Fruit fly (Drosophila melanogaster) whole organism, embryonic: ENCODE results near the gene p-cup.

Source experiments
- Ada2b ChIP-seq: fragments of 200-800 bp; sonication (Bioruptor generic); IDR thresholded peaks from 2 replicates; pipeline ENCODE4 v1.3.6; 2022; ENCODE audit warnings: missing biosample characterization, missing genetic modification characterization
- Awh ChIP-seq: fragments of 200-800 bp; sonication (Bioruptor generic); IDR thresholded peaks from 2 replicates; pipeline ENCODE4, ENCODE4 v1.3.6; 2022; ENCODE audit warnings: missing biosample characterization, missing genetic modification characterization
- CG10147 ChIP-seq: fragments of 200-800 bp; sonication (Bioruptor generic); optimal IDR thresholded peaks from 2 replicates; lab custom pipeline; 2019; ENCODE audit warnings: missing biosample characterization, mild to moderate bottlenecking, missing genetic modification characterization, moderate library complexity
- CG11504 ChIP-seq: fragments of 200-800 bp; sonication (Bioruptor generic); optimal IDR thresholded peaks from 3 replicates; lab custom pipeline; 2019; ENCODE audit warnings: missing biosample characterization, mild to moderate bottlenecking, missing genetic modification characterization, moderate library complexity
- CG12104 ChIP-seq: fragments of 200-800 bp; sonication (Bioruptor generic); optimal IDR thresholded peaks from 3 replicates; lab custom pipeline; 2016; ENCODE audit warnings: missing biosample characterization, missing genetic modification characterization
- CG14710 ChIP-seq: fragments of 200-800 bp; sonication (Bioruptor generic); optimal IDR thresholded peaks from 3 replicates; lab custom pipeline; 2019; ENCODE audit warnings: missing biosample characterization, mild to moderate bottlenecking, missing genetic modification characterization, moderate library complexity
- CG1792 ChIP-seq: fragments of 200-800 bp; sonication (Bioruptor generic); optimal IDR thresholded peaks from 2 replicates; lab custom pipeline; 2016; ENCODE audit warnings: missing biosample characterization, missing genetic modification characterization
- CG18619 ChIP-seq: fragments of 200-800 bp; sonication (Bioruptor generic); optimal IDR thresholded peaks from 3 replicates; lab custom pipeline; 2017; ENCODE audit warnings: missing biosample characterization, mild to moderate bottlenecking, missing genetic modification characterization
- CG18764 ChIP-seq: fragments of 200-800 bp; sonication (Bioruptor generic); optimal IDR thresholded peaks from 3 replicates; lab custom pipeline; 2016; ENCODE audit warnings: missing biosample characterization, missing genetic modification characterization
- CG2120 ChIP-seq: fragments of 200-800 bp; sonication (Bioruptor generic); optimal IDR thresholded peaks from 3 replicates; lab custom pipeline; 2016; ENCODE audit warnings: missing biosample characterization, missing genetic modification characterization
- CG2889 ChIP-seq: fragments of 200-800 bp; sonication (Bioruptor generic); IDR thresholded peaks from 3 replicates; pipeline ENCODE4 v1.3.6; 2022; ENCODE audit warnings: missing biosample characterization, missing genetic modification characterization
- CG30020 ChIP-seq: fragments of 200-800 bp; optimal IDR thresholded peaks from 2 replicates; lab custom pipeline; 2019; ENCODE audit warnings: missing biosample characterization, mild to moderate bottlenecking, missing genetic modification characterization, moderate library complexity
- CG31224 ChIP-seq: fragments of 200-800 bp; sonication (Bioruptor generic); IDR thresholded peaks from 2 replicates; pipeline ENCODE4 v1.3.6; 2022; ENCODE audit warnings: missing biosample characterization, missing genetic modification characterization
- CG4404 ChIP-seq: fragments of 200-800 bp; sonication (Bioruptor generic); IDR thresholded peaks from 2 replicates; pipeline ENCODE4 v1.3.6; 2022; ENCODE audit warnings: missing biosample characterization, missing genetic modification characterization
- CG6175 ChIP-seq: fragments of 200-800 bp; sonication (Bioruptor generic); IDR thresholded peaks from 3 replicates; pipeline ENCODE4 v1.3.6; 2022; ENCODE audit warnings: missing biosample characterization, missing genetic modification characterization
- CG7372 ChIP-seq: fragments of 200-800 bp; sonication (Bioruptor generic); IDR thresholded peaks from 2 replicates; pipeline ENCODE4 v1.3.6; 2022; ENCODE audit warnings: missing biosample characterization, missing genetic modification characterization
- CG8290 ChIP-seq, 3 experiments: fragments of 200-800 bp; sonication (Bioruptor generic); optimal IDR thresholded peaks; 2 replicates each; lab custom pipeline; 2016 to 2019; ENCODE audit warnings: missing biosample characterization in 3 of 3, missing genetic modification characterization in 3 of 3, mild to moderate bottlenecking in 2 of 3, moderate library complexity in 1 of 3
- CG9876 ChIP-seq: fragments of 200-800 bp; sonication (Bioruptor generic); optimal IDR thresholded peaks from 2 replicates; lab custom pipeline; 2016; ENCODE audit warnings: missing biosample characterization, missing genetic modification characterization
- CG9932 ChIP-seq: fragments of 200-800 bp; sonication (Bioruptor generic); IDR thresholded peaks from 2 replicates; pipeline ENCODE4 v1.3.6; 2022; ENCODE audit warnings: missing biosample characterization, missing genetic modification characterization
- D19B ChIP-seq: fragments of 200-800 bp; sonication (Bioruptor generic); optimal IDR thresholded peaks from 2 replicates; lab custom pipeline; 2017; ENCODE audit warnings: missing biosample characterization, mild to moderate bottlenecking, missing genetic modification characterization
- Drgx ChIP-seq: fragments of 200-800 bp; sonication (Bioruptor generic); IDR thresholded peaks from 2 replicates; pipeline ENCODE4 v1.3.6; 2022; ENCODE audit warnings: missing biosample characterization, missing genetic modification characterization
- Hey ChIP-seq: fragments of 200-800 bp; sonication (Bioruptor generic); optimal IDR thresholded peaks from 3 replicates; lab custom pipeline; 2018; ENCODE audit warnings: missing biosample characterization, mild to moderate bottlenecking, missing genetic modification characterization
- Hr78 ChIP-seq, 2 experiments: fragments of 200-800 bp in 1 of 2; fragments of >200 bp in 1 of 2; sonication (Bioruptor generic) in 1 of 2; optimal IDR thresholded peaks; 2 replicates each; lab custom pipeline; 2017 to 2019; ENCODE audit warnings: missing biosample characterization in 2 of 2, missing genetic modification characterization in 2 of 2, mild to moderate bottlenecking in 1 of 2, moderate library complexity in 1 of 2
- NC2α ChIP-seq: fragments of 200-800 bp; sonication (Bioruptor generic); optimal IDR thresholded peaks from 2 replicates; lab custom pipeline; 2016; ENCODE audit warnings: missing biosample characterization, missing genetic modification characterization
- Opbp ChIP-seq: fragments of 200-800 bp; sonication (Bioruptor generic); IDR thresholded peaks from 3 replicates; pipeline ENCODE4 v1.3.6; 2022; ENCODE audit warnings: missing biosample characterization, missing genetic modification characterization; ENCODE audit not compliant: partially characterized antibody
- Side ChIP-seq: fragments of 200-800 bp; sonication (Bioruptor generic); optimal IDR thresholded peaks from 2 replicates; lab custom pipeline; 2016; ENCODE audit warnings: missing biosample characterization, missing genetic modification characterization
- cad ChIP-seq: fragments of >200 bp; optimal IDR thresholded peaks from 2 replicates; lab custom pipeline; 2017; ENCODE audit warnings: missing biosample characterization, missing genetic modification characterization
- chm ChIP-seq: fragments of 200-800 bp; sonication (Bioruptor generic); IDR thresholded peaks from 2 replicates; pipeline ENCODE4 v1.3.6; 2022; ENCODE audit warnings: missing biosample characterization, missing genetic modification characterization
- ci ChIP-seq: fragments of 200-800 bp; sonication (Bioruptor generic); IDR thresholded peaks from 3 replicates; pipeline ENCODE4 v1.3.6; 2022; ENCODE audit warnings: missing biosample characterization, missing genetic modification characterization
- dati ChIP-seq: fragments of 200-800 bp; sonication (Bioruptor generic); IDR thresholded peaks from 2 replicates; pipeline ENCODE4 v1.3.6; 2022; ENCODE audit warnings: missing biosample characterization, missing genetic modification characterization
- dimm ChIP-seq: fragments of 200-800 bp; sonication (Bioruptor generic); IDR thresholded peaks from 2 replicates; pipeline ENCODE4 v1.3.6; 2022; ENCODE audit warnings: missing biosample characterization, missing genetic modification characterization
- disco-r ChIP-seq: fragments of 200-800 bp; sonication (Bioruptor generic); optimal IDR thresholded peaks from 2 replicates; lab custom pipeline; 2016; ENCODE audit warnings: missing biosample characterization, missing genetic modification characterization
- fru ChIP-seq: fragments of >200 bp; optimal IDR thresholded peaks from 2 replicates; lab custom pipeline; 2017
- gsb ChIP-seq: fragments of 200-800 bp; sonication (Bioruptor generic); IDR thresholded peaks from 2 replicates; pipeline ENCODE4 v1.3.6; 2022; ENCODE audit warnings: missing biosample characterization, missing genetic modification characterization
- jing ChIP-seq: fragments of 200-800 bp; sonication (Bioruptor generic); optimal IDR thresholded peaks from 2 replicates; lab custom pipeline; 2018; ENCODE audit warnings: missing biosample characterization, mild to moderate bottlenecking, missing genetic modification characterization
- knrl ChIP-seq: fragments of 200-800 bp; sonication (Bioruptor generic); IDR thresholded peaks from 3 replicates; pipeline ENCODE4 v1.3.6; 2022; ENCODE audit warnings: missing biosample characterization, missing genetic modification characterization; ENCODE audit not compliant: partially characterized antibody
- lmd ChIP-seq: fragments of 200-800 bp; sonication (Bioruptor generic); IDR thresholded peaks from 2 replicates; pipeline ENCODE4 v1.3.6; 2022; ENCODE audit warnings: missing biosample characterization, missing genetic modification characterization
- lola ChIP-seq, 3 experiments: fragments of >200 bp in 2 of 3; fragments of 200-800 bp in 1 of 3; sonication (Bioruptor generic) in 1 of 3; optimal IDR thresholded peaks; 2 replicates each; lab custom pipeline; 2017 to 2019; ENCODE audit warnings: missing biosample characterization in 3 of 3, missing genetic modification characterization in 3 of 3, mild to moderate bottlenecking in 1 of 3, moderate library complexity in 1 of 3
- lov ChIP-seq, 2 experiments: fragments of 200-800 bp in 1 of 2; fragments of >200 bp in 1 of 2; sonication (Bioruptor generic) in 1 of 2; IDR thresholded peaks in 1 of 2; optimal IDR thresholded peaks in 1 of 2; 2 replicates in 1 of 2; 3 replicates in 1 of 2; pipeline versions ENCODE4 v1.3.6 to Lab custom; 2017 to 2022; ENCODE audit warnings: missing biosample characterization in 1 of 2, missing genetic modification characterization in 1 of 2
- mirr ChIP-seq: fragments of 200-800 bp; sonication (Bioruptor generic); optimal IDR thresholded peaks from 3 replicates; lab custom pipeline; 2018; ENCODE audit warnings: missing biosample characterization, mild to moderate bottlenecking, missing genetic modification characterization
- nom ChIP-seq: fragments of 200-800 bp; sonication (Bioruptor generic); optimal IDR thresholded peaks from 2 replicates; lab custom pipeline; 2017; ENCODE audit warnings: missing biosample characterization, missing genetic modification characterization, mild to moderate bottlenecking, moderate library complexity, missing genetic modification reagents
- sens ChIP-seq: fragments of 200-800 bp; sonication (Bioruptor generic); peaks from one replicate; lab custom pipeline; 2016; ENCODE audit warnings: missing biosample characterization, missing genetic modification characterization
- sima ChIP-seq: fragments of 200-800 bp; sonication (Bioruptor generic); optimal IDR thresholded peaks from 2 replicates; lab custom pipeline; 2016; ENCODE audit warnings: missing biosample characterization, missing genetic modification characterization
- so ChIP-seq: fragments of 200-800 bp; sonication (Bioruptor generic); IDR thresholded peaks from 3 replicates; pipeline ENCODE4 v1.3.6; 2022; ENCODE audit warnings: missing biosample characterization, missing genetic modification characterization
- tap ChIP-seq: fragments of 200-800 bp; optimal IDR thresholded peaks from 3 replicates; lab custom pipeline; 2019; ENCODE audit warnings: missing biosample characterization, mild to moderate bottlenecking, missing genetic modification characterization, moderate library complexity
- tin ChIP-seq: fragments of 200-800 bp; sonication (Bioruptor generic); optimal IDR thresholded peaks from 3 replicates; lab custom pipeline; 2016; ENCODE audit warnings: missing biosample characterization, missing genetic modification characterization
- tna ChIP-seq: fragments of 200-800 bp; sonication (Bioruptor generic); IDR thresholded peaks from 2 replicates; pipeline ENCODE4 v1.3.6; 2022; ENCODE audit warnings: missing biosample characterization, missing genetic modification characterization; ENCODE audit not compliant: partially characterized antibody
- unc-4 ChIP-seq: fragments of 200-800 bp; sonication (Bioruptor generic); IDR thresholded peaks from 2 replicates; pipeline ENCODE4 v1.3.6; 2022; ENCODE audit warnings: missing biosample characterization, missing genetic modification characterization; ENCODE audit not compliant: partially characterized antibody
- vfl ChIP-seq: fragments of 200-800 bp; sonication (Bioruptor generic); optimal IDR thresholded peaks from 2 replicates; lab custom pipeline; 2016; ENCODE audit warnings: missing biosample characterization, missing genetic modification characterization
- vvl ChIP-seq: fragments of 200-800 bp; sonication (Bioruptor generic); IDR thresholded peaks from 2 replicates; pipeline ENCODE4 v1.3.6; 2022; ENCODE audit warnings: missing biosample characterization, missing genetic modification characterization
- wek ChIP-seq: fragments of 200-800 bp; sonication (Bioruptor generic); optimal IDR thresholded peaks from 3 replicates; lab custom pipeline; 2018; ENCODE audit warnings: missing biosample characterization, mild to moderate bottlenecking, missing genetic modification characterization, moderate library complexity

p-cup gene

dm6 chrX:17465523-17465922, 16.9 kb upstream of the p-cup start (continued):
- TF ChIP-seq CG18619 (GFP tag; lab: Kevin White, UChicago), result no peak
- no peak for TF ChIP-seq Hey (tag; lab: Kevin White, UChicago)
- no peak for TF ChIP-seq Opbp (GFP tag; lab: Robert Waterston, UW)
- no peak for TF ChIP-seq gsb (GFP tag; lab: Robert Waterston, UW)
- peak; percentile 37 for TF ChIP-seq Side
- no peak for TF ChIP-seq lov (optimal IDR thresholded peaks at IDR 0.05; lab: Kevin White, UChicago)
- TF ChIP-seq lov (GFP tag; IDR thresholded peaks at IDR 0.05; lab: Robert Waterston, UW), result no peak
- no peak for TF ChIP-seq nom
- no peak for TF ChIP-seq Ada2b (GFP tag; lab: Robert Waterston, UW)
- no peak for TF ChIP-seq vfl (GFP tag; lab: Kevin White, UChicago)
- TF ChIP-seq sima, result no peak
- TF ChIP-seq ci, result peak; percentile 41; the same call in 1 of the 3 replicates
- TF ChIP-seq knrl (GFP tag; lab: Robert Waterston, UW), result no peak
- no peak for TF ChIP-seq CG12104 (GFP tag; lab: Kevin White, UChicago)
- no peak for TF ChIP-seq dimm (GFP tag; lab: Robert Waterston, UW)
- peak; percentile 58; the same call in 1 of the 2 replicates for TF ChIP-seq CG9932 (GFP tag; lab: Robert Waterston, UW)
- peak; percentile 9 for TF ChIP-seq CG8290 (GFP tag; optimal IDR thresholded peaks at IDR 0.05; lab: Kevin White, UChicago)
- TF ChIP-seq CG8290 (tag; optimal IDR thresholded peaks at IDR 0.05; lab: Kevin White, UChicago), result no peak
- peak; percentile 35 for TF ChIP-seq CG10147 (GFP tag; lab: Kevin White, UChicago)
- 0 out of 3 replicates have a peak, but pooled peaks have one; percentile 21 for TF ChIP-seq so
- no peak for TF ChIP-seq mirr
- TF ChIP-seq CG31224 (GFP tag; lab: Robert Waterston, UW), result no peak
- no peak for TF ChIP-seq wek (GFP tag; lab: Kevin White, UChicago)
- TF ChIP-seq tap (tag; lab: Kevin White, UChicago), result no peak
- no peak for TF ChIP-seq unc-4 (GFP tag; lab: Robert Waterston, UW)
- TF ChIP-seq Hr78 (GFP tag; optimal IDR thresholded peaks at IDR 0.05; lab: Kevin White, UChicago), result no peak
- peak; percentile 56; the same call in 1 of the 2 replicates for TF ChIP-seq lmd (GFP tag; lab: Robert Waterston, UW)
- TF ChIP-seq lola (GFP tag; optimal IDR thresholded peaks at IDR 0.05; lab: Kevin White, UChicago), result no peak
- TF ChIP-seq disco-r, result no peak
- TF ChIP-seq CG30020 (tag; lab: Kevin White, UChicago), result no peak
- TF ChIP-seq tna (GFP tag; lab: Robert Waterston, UW), result no peak
- no peak for TF ChIP-seq CG14710 (tag; lab: Kevin White, UChicago)
- no peak for TF ChIP-seq CG1792 (GFP tag; lab: Kevin White, UChicago)
- TF ChIP-seq CG2889 (GFP tag; lab: Robert Waterston, UW), result no peak
- peak; percentile 55 for TF ChIP-seq CG2120 (GFP tag; lab: Kevin White, UChicago)
- no peak for TF ChIP-seq CG9876 (GFP tag; lab: Kevin White, UChicago)
- no peak for TF ChIP-seq fru
- TF ChIP-seq D19B (GFP tag; lab: Kevin White, UChicago), result no peak
- no peak for TF ChIP-seq jing (GFP tag; lab: Kevin White, UChicago)
- TF ChIP-seq NC2α (GFP tag; lab: Kevin White, UChicago), result no peak
- TF ChIP-seq CG11504 (tag; lab: Kevin White, UChicago), result no peak
- peak; percentile 44 for TF ChIP-seq vvl (GFP tag; lab: Robert Waterston, UW)
- TF ChIP-seq dati (GFP tag; lab: Robert Waterston, UW), result no peak
- no peak for TF ChIP-seq CG4404 (GFP tag; lab: Robert Waterston, UW)
- TF ChIP-seq Awh (GFP tag; lab: Robert Waterston, UW), result no peak
- no peak for TF ChIP-seq CG18764 (GFP tag; lab: Kevin White, UChicago)
- TF ChIP-seq tin (GFP tag; lab: Kevin White, UChicago), result peak; percentile 29
- no peak for TF ChIP-seq cad (GFP tag; lab: Kevin White, UChicago)
- TF ChIP-seq CG7372 (GFP tag; lab: Robert Waterston, UW), result 0 out of 2 replicates have a peak, but pooled peaks have one; percentile 16
- no peak for TF ChIP-seq chm
- no peak; the same call in 2 of the 3 replicates for TF ChIP-seq CG6175 (GFP tag; lab: Robert Waterston, UW)
- TF ChIP-seq Drgx, result peak; percentile 72
- TF ChIP-seq sens (GFP tag; lab: Kevin White, UChicago), result peak; percentile 83
